Worm (Caenorhabditis elegans) whole organism, late embryonic: Measurements from ENCODE around the gene rbg-3.

Experiments used
- ceh-18 ChIP-seq: sonication (generic microtip); optimal IDR thresholded peaks from 2 replicates; lab custom pipeline; 2016; ENCODE audit warnings: missing genetic modification characterization, missing compliant biosample characterization
- ceh-22 ChIP-seq: sonication (generic microtip); optimal IDR thresholded peaks from 2 replicates; lab custom pipeline; 2017; ENCODE audit warnings: missing biosample characterization, missing genetic modification characterization
- ceh-24 ChIP-seq: sonication (generic microtip); optimal IDR thresholded peaks from 2 replicates; lab custom pipeline; 2016; ENCODE audit warnings: mild to moderate bottlenecking, missing genetic modification characterization, missing compliant biosample characterization
- hlh-30 ChIP-seq: sonication (generic microtip); optimal IDR thresholded peaks from 2 replicates; lab custom pipeline; 2017; ENCODE audit warnings: antibody characterized with exemption, missing genetic modification characterization, missing compliant biosample characterization; ENCODE audit not compliant: insufficient read depth
- hlh-6 ChIP-seq: sonication (generic microtip); optimal IDR thresholded peaks from 2 replicates; lab custom pipeline; 2016; ENCODE audit warnings: missing genotype, missing genetic modification characterization, missing compliant biosample characterization
- nhr-11 ChIP-seq: fragments of 150-350 bp; optimal IDR thresholded peaks from 2 replicates; lab custom pipeline; 2014; ENCODE audit warnings: missing biosample characterization, missing genetic modification characterization
- pha-4 ChIP-seq: fragments of 150-350 bp; optimal IDR thresholded peaks from 2 replicates; lab custom pipeline; 2018; ENCODE audit warnings: missing biosample characterization, missing genetic modification reagents, missing genetic modification characterization

DNA sequence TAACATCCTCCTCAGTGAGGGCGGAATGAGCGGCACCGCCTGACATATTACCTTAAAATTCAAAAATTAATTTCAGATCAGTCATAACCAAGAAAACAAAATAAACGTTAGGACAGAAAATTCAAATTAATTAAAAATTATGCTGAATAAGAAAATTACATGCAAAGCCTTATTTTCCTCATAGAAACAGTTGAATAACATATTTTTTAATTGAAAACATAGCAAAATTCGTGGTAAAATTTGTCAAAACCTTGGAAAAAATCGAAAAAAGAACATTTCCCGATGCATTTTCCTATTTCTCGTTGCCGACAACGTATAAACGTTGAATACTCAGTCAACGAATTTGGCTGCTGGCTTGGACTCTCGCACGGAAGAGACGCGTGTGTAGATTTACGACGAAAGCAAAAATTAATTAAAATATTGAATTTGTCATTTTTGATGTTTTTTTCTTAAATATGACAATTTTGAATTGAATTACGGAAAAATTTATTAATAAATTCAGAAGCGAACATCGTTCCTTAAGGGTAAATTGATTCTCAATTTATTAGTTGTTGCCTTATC lies at the start of gene rbg-3, which contains the start of gene rps-0:
- peak; percentile 68 for TF ChIP-seq ceh-18 (tag; lab: Kevin White, UChicago)
- no peak for TF ChIP-seq nhr-11 (tag; lab: Kevin White, UChicago)
- no peak for TF ChIP-seq hlh-6 (tag; lab: Kevin White, UChicago)
- TF ChIP-seq pha-4 (tag; lab: Kevin White, UChicago) = no peak
- TF ChIP-seq ceh-22 (tag; lab: Kevin White, UChicago) = no peak
- TF ChIP-seq hlh-30 = peak; percentile 19
- no peak for TF ChIP-seq ceh-24 (tag; lab: Kevin White, UChicago)
